Worm (Caenorhabditis elegans) whole organism, late embryonic: ENCODE results near the gene srw-40.

Experiments
- elt-2 ChIP-seq: sonication (generic microtip); optimal IDR thresholded peaks from 2 replicates; lab custom pipeline; 2016; ENCODE audit warnings: missing genetic modification reagents, missing genetic modification characterization, missing compliant biosample characterization
- hlh-30 ChIP-seq: sonication (generic microtip); optimal IDR thresholded peaks from 2 replicates; lab custom pipeline; 2017; ENCODE audit warnings: antibody characterized with exemption, missing genetic modification characterization, missing compliant biosample characterization; ENCODE audit not compliant: insufficient read depth

DNA sequence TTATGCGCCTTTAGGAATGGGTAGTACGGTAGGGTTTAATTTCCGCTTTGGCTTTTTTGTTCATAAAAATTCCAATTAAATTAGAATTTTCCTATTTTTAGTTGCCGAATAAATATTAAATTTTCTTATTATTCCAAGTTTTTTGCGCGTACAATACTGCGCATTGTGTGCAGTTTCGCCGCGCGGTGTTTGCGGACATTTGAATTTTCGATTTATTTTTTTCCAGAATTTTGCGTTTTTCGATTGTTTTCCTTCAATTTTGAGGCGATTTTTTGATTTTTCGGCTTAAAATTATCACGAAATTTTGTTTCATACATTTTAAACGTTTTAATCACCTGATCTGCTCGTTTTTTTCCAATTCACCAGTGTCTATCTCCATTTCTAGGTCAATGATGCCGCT lies 7.0 kb upstream of the srw-40 start, which contains the start of gene H20J04.6:
- no peak for TF ChIP-seq hlh-30 (tag; lab: Kevin White, UChicago)
- TF ChIP-seq elt-2 (tag; lab: Kevin White, UChicago) = no peak
